Worm (Caenorhabditis elegans): ENCODE data around the gene clec-58.

DNA sequence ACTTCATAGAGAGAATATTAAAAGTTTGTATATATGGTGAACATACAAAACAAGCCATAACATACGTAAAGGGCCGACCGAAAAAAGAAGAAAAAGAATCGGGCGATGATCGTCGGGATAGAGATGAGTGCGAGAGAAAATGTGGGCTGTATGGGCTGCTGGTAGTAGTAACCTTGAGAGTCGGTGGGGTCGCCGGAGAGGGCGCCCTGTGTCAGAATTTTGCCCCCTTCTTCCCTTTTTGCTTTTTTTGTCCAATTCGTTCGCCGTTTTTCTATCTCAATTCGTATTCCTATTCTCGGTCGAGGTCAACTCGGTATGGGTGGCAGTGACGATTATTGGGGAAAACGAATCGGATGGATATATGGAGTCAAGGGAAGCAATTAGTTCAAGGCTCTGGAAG lies 30.0 kb upstream of the clec-58 start:
- TF ChIP-seq F57C9.4 (tag; optimal IDR thresholded peaks at IDR 0.05), result no peak
- TF ChIP-seq snpc-1.1 (tag; optimal IDR thresholded peaks at IDR 0.05; ENCODE audit: insufficient read depth), result no peak
- no peak for TF ChIP-seq nhr-120 (GFP tag; IDR thresholded peaks at IDR 0.05)
- TF ChIP-seq unc-62 (GFP tag; optimal IDR thresholded peaks at IDR 0.05), result no peak
- TF ChIP-seq lag-1 (GFP tag; IDR thresholded peaks at IDR 0.05), result no peak
- no peak for TF ChIP-seq B0336.3 (GFP tag; IDR thresholded peaks at IDR 0.05)
